Fruit fly (Drosophila melanogaster) whole organism, embryonic: Measurements from ENCODE around the gene peb.

Source experiments
- Abd-B ChIP-seq: fragments of 200-800 bp; sonication (Bioruptor generic); optimal IDR thresholded peaks from 2 replicates; lab custom pipeline; 2018; ENCODE audit warnings: missing biosample characterization, mild to moderate bottlenecking, missing genetic modification characterization, moderate library complexity
- BtbVII ChIP-seq: fragments of 200-800 bp; sonication (Bioruptor generic); optimal IDR thresholded peaks from 3 replicates; lab custom pipeline; 2017; ENCODE audit warnings: missing biosample characterization, mild to moderate bottlenecking, missing genetic modification characterization
- CG10209 ChIP-seq: fragments of 200-800 bp; sonication (Bioruptor generic); optimal IDR thresholded peaks from 3 replicates; lab custom pipeline; 2017; ENCODE audit warnings: missing biosample characterization, mild to moderate bottlenecking, missing genetic modification characterization, missing genetic modification reagents
- CG12236 ChIP-seq: fragments of 200-800 bp; sonication (Bioruptor generic); optimal IDR thresholded peaks from 2 replicates; lab custom pipeline; 2016; ENCODE audit warnings: missing biosample characterization, missing genetic modification characterization
- CG15479 ChIP-seq: fragments of 200-800 bp; sonication (Bioruptor generic); optimal IDR thresholded peaks from 3 replicates; lab custom pipeline; 2019; ENCODE audit warnings: missing biosample characterization, mild to moderate bottlenecking, missing genetic modification characterization, moderate library complexity
- CG17328 ChIP-seq: fragments of 200-800 bp; sonication (Bioruptor generic); IDR thresholded peaks from 2 replicates; pipeline ENCODE4 v1.3.6; 2022; ENCODE audit warnings: missing biosample characterization, missing genetic modification characterization
- CG18599 ChIP-seq: fragments of 200-800 bp; sonication (Bioruptor generic); optimal IDR thresholded peaks from 3 replicates; lab custom pipeline; 2017; ENCODE audit warnings: missing biosample characterization, missing genetic modification characterization, mild to moderate bottlenecking, moderate library complexity, missing genetic modification reagents
- CG2202 ChIP-seq: fragments of 200-800 bp; sonication (Bioruptor generic); optimal IDR thresholded peaks from 2 replicates; lab custom pipeline; 2018; ENCODE audit warnings: missing biosample characterization, mild to moderate bottlenecking, missing genetic modification characterization
- CG3726 ChIP-seq: fragments of 200-800 bp; sonication (Bioruptor generic); IDR thresholded peaks from 3 replicates; pipeline ENCODE4, ENCODE4 v1.3.6; 2022; ENCODE audit warnings: missing biosample characterization, missing genetic modification characterization
- CG42726 ChIP-seq: fragments of 200-800 bp; sonication (Bioruptor generic); IDR thresholded peaks from 2 replicates; pipeline ENCODE4 v1.3.6; 2022; ENCODE audit warnings: missing biosample characterization, missing genetic modification characterization; ENCODE audit not compliant: partially characterized antibody
- CG4424 ChIP-seq: fragments of 200-800 bp; sonication (Bioruptor generic); optimal IDR thresholded peaks from 3 replicates; lab custom pipeline; 2016; ENCODE audit warnings: missing biosample characterization, missing genetic modification characterization
- CG7839 ChIP-seq: fragments of 200-800 bp; sonication (Bioruptor generic); optimal IDR thresholded peaks from 3 replicates; lab custom pipeline; 2018; ENCODE audit warnings: missing biosample characterization, mild to moderate bottlenecking, missing genetic modification characterization, moderate library complexity
- CG8478 ChIP-seq: fragments of >200 bp; optimal IDR thresholded peaks from 2 replicates; lab custom pipeline; 2018
- CG9727 ChIP-seq: fragments of 200-800 bp; sonication (Bioruptor generic); optimal IDR thresholded peaks from 3 replicates; lab custom pipeline; 2017; ENCODE audit warnings: missing biosample characterization, mild to moderate bottlenecking, missing genetic modification characterization
- CG9876 ChIP-seq: fragments of 200-800 bp; sonication (Bioruptor generic); optimal IDR thresholded peaks from 2 replicates; lab custom pipeline; 2016; ENCODE audit warnings: missing biosample characterization, missing genetic modification characterization
- Deaf1 ChIP-seq: fragments of 200-800 bp; optimal IDR thresholded peaks from 3 replicates; lab custom pipeline; 2019; ENCODE audit warnings: missing biosample characterization, mild to moderate bottlenecking, missing genetic modification characterization, moderate library complexity
- Dfd ChIP-seq, 2 experiments: fragments of >200 bp; optimal IDR thresholded peaks; 2 replicates each; lab custom pipeline; 2017; ENCODE audit warnings: missing biosample characterization in 2 of 2, missing genetic modification characterization in 2 of 2
- HHEX ChIP-seq: fragments of 200-800 bp; sonication (Bioruptor generic); optimal IDR thresholded peaks from 3 replicates; lab custom pipeline; 2017; ENCODE audit warnings: missing biosample characterization, mild to moderate bottlenecking, missing genetic modification characterization, missing genetic modification reagents
- HLH3B ChIP-seq: fragments of 200-800 bp; sonication (Bioruptor generic); IDR thresholded peaks from 2 replicates; pipeline ENCODE4 v1.3.6; 2022; ENCODE audit warnings: missing biosample characterization, missing genetic modification characterization
- HLH4C ChIP-seq: fragments of 200-800 bp; sonication (Bioruptor generic); IDR thresholded peaks from 3 replicates; pipeline ENCODE4 v1.3.6; 2022; ENCODE audit warnings: missing biosample characterization, missing genetic modification characterization; ENCODE audit not compliant: partially characterized antibody
- Lhr ChIP-seq: fragments of 200-800 bp; sonication (Bioruptor generic); optimal IDR thresholded peaks from 3 replicates; lab custom pipeline; 2017; ENCODE audit warnings: mild to moderate bottlenecking, missing biosample characterization, missing genetic modification reagents, missing genetic modification characterization
- Sox100B ChIP-seq: fragments of 200-800 bp; sonication (Bioruptor generic); optimal IDR thresholded peaks from 3 replicates; lab custom pipeline; 2018; ENCODE audit warnings: missing biosample characterization, mild to moderate bottlenecking, missing genetic modification characterization
- Vsx1 ChIP-seq: fragments of 200-800 bp; sonication (Bioruptor generic); optimal IDR thresholded peaks from 2 replicates; lab custom pipeline; 2017; ENCODE audit warnings: missing biosample characterization, mild to moderate bottlenecking, missing genetic modification characterization, missing genetic modification reagents
- ash1 ChIP-seq: fragments of 200-800 bp; sonication (Bioruptor generic); optimal IDR thresholded peaks from 2 replicates; lab custom pipeline; 2018; ENCODE audit warnings: missing biosample characterization, mild to moderate bottlenecking, missing genetic modification characterization
- br ChIP-seq: fragments of >200 bp; optimal IDR thresholded peaks from 2 replicates; lab custom pipeline; 2017
- ci ChIP-seq: fragments of 200-800 bp; sonication (Bioruptor generic); IDR thresholded peaks from 3 replicates; pipeline ENCODE4 v1.3.6; 2022; ENCODE audit warnings: missing biosample characterization, missing genetic modification characterization
- croc ChIP-seq: fragments of 200-800 bp; sonication (Bioruptor generic); conservative IDR thresholded peaks from 3 replicates; pipeline ENCODE4 v1.3.6; 2022; ENCODE audit warnings: missing biosample characterization, missing genetic modification characterization
- cwo ChIP-seq: fragments of 200-800 bp; sonication (Bioruptor generic); optimal IDR thresholded peaks from 3 replicates; lab custom pipeline; 2017; ENCODE audit warnings: missing biosample characterization, missing genetic modification characterization, mild to moderate bottlenecking, moderate library complexity, missing genetic modification reagents
- dan ChIP-seq: fragments of 200-800 bp; sonication (Bioruptor generic); IDR thresholded peaks from 2 replicates; pipeline ENCODE4 v1.3.6; 2022; ENCODE audit warnings: missing biosample characterization, missing genetic modification characterization
- dpn ChIP-seq, 2 experiments: fragments of 200-800 bp; sonication (Bioruptor generic); optimal IDR thresholded peaks; 3 replicates each; lab custom pipeline; 2016; ENCODE audit warnings: missing biosample characterization in 2 of 2, missing genetic modification characterization in 2 of 2
- exex ChIP-seq: fragments of 200-800 bp; sonication (Bioruptor generic); optimal IDR thresholded peaks from 4 replicates; lab custom pipeline; 2018; ENCODE audit warnings: missing biosample characterization, mild to moderate bottlenecking, missing genetic modification characterization, moderate library complexity
- fru ChIP-seq: fragments of >200 bp; optimal IDR thresholded peaks from 2 replicates; lab custom pipeline; 2017
- grau ChIP-seq: fragments of 200-800 bp; optimal IDR thresholded peaks from 3 replicates; lab custom pipeline; 2019; ENCODE audit warnings: missing biosample characterization, mild to moderate bottlenecking, missing genetic modification characterization, moderate library complexity
- gsb ChIP-seq: fragments of 200-800 bp; sonication (Bioruptor generic); IDR thresholded peaks from 2 replicates; pipeline ENCODE4 v1.3.6; 2022; ENCODE audit warnings: missing biosample characterization, missing genetic modification characterization
- ind ChIP-seq: fragments of 200-800 bp; sonication (Bioruptor generic); optimal IDR thresholded peaks from 3 replicates; lab custom pipeline; 2016; ENCODE audit warnings: missing biosample characterization, missing genetic modification characterization
- ken ChIP-seq: fragments of 200-800 bp; sonication (Bioruptor generic); IDR thresholded peaks from 3 replicates; pipeline ENCODE4 v1.3.6; 2022; ENCODE audit warnings: missing biosample characterization, missing genetic modification characterization
- klu ChIP-seq: fragments of 200-800 bp; sonication (Bioruptor generic); IDR thresholded peaks from 2 replicates; pipeline ENCODE4 v1.3.6; 2022; ENCODE audit warnings: missing biosample characterization, missing genetic modification characterization
- lola ChIP-seq, 3 experiments: fragments of >200 bp in 2 of 3; fragments of 200-800 bp in 1 of 3; sonication (Bioruptor generic) in 1 of 3; optimal IDR thresholded peaks; 2 replicates each; lab custom pipeline; 2017 to 2019; ENCODE audit warnings: missing biosample characterization in 3 of 3, missing genetic modification characterization in 3 of 3, mild to moderate bottlenecking in 1 of 3, moderate library complexity in 1 of 3
- nerfin-2 ChIP-seq: fragments of 200-800 bp; sonication (Bioruptor generic); IDR thresholded peaks from 2 replicates; pipeline ENCODE4 v1.3.6; 2022; ENCODE audit warnings: missing biosample characterization, missing genetic modification characterization; ENCODE audit not compliant: partially characterized antibody
- nom ChIP-seq: fragments of 200-800 bp; sonication (Bioruptor generic); optimal IDR thresholded peaks from 2 replicates; lab custom pipeline; 2017; ENCODE audit warnings: missing biosample characterization, missing genetic modification characterization, mild to moderate bottlenecking, moderate library complexity, missing genetic modification reagents
- org-1 ChIP-seq: fragments of 200-800 bp; sonication (Bioruptor generic); optimal IDR thresholded peaks from 2 replicates; lab custom pipeline; 2017; ENCODE audit warnings: missing biosample characterization, missing genetic modification characterization
- sens-2 ChIP-seq: fragments of 200-800 bp; sonication (Bioruptor generic); IDR thresholded peaks from 2 replicates; pipeline ENCODE4 v1.3.6; 2022; ENCODE audit warnings: missing biosample characterization, missing genetic modification characterization
- sr ChIP-seq: fragments of 200-800 bp; sonication (Bioruptor generic); IDR thresholded peaks from 3 replicates; pipeline ENCODE4 v1.3.6; 2022; ENCODE audit warnings: missing biosample characterization, missing genetic modification characterization
- tgo ChIP-seq: fragments of 200-800 bp; sonication (Bioruptor generic); IDR thresholded peaks from 3 replicates; pipeline ENCODE4 v1.3.6; 2022; ENCODE audit warnings: missing biosample characterization, missing genetic modification characterization
- unc-4 ChIP-seq: fragments of 200-800 bp; sonication (Bioruptor generic); IDR thresholded peaks from 2 replicates; pipeline ENCODE4 v1.3.6; 2022; ENCODE audit warnings: missing biosample characterization, missing genetic modification characterization; ENCODE audit not compliant: partially characterized antibody
- unpg ChIP-seq: fragments of 200-800 bp; sonication (Bioruptor generic); optimal IDR thresholded peaks from 3 replicates; lab custom pipeline; 2018; ENCODE audit warnings: missing biosample characterization, mild to moderate bottlenecking, missing genetic modification characterization, moderate library complexity
- wor ChIP-seq: fragments of 200-800 bp; sonication (Bioruptor generic); IDR thresholded peaks from 2 replicates; pipeline ENCODE4 v1.3.6; 2022; ENCODE audit warnings: missing biosample characterization, missing genetic modification characterization
- zen2 ChIP-seq: fragments of 200-800 bp; sonication (Bioruptor generic); IDR thresholded peaks from 3 replicates; pipeline ENCODE4 v1.3.6; 2022; ENCODE audit warnings: missing biosample characterization, missing genetic modification characterization; ENCODE audit not compliant: partially characterized antibody

The peb gene

DNA sequence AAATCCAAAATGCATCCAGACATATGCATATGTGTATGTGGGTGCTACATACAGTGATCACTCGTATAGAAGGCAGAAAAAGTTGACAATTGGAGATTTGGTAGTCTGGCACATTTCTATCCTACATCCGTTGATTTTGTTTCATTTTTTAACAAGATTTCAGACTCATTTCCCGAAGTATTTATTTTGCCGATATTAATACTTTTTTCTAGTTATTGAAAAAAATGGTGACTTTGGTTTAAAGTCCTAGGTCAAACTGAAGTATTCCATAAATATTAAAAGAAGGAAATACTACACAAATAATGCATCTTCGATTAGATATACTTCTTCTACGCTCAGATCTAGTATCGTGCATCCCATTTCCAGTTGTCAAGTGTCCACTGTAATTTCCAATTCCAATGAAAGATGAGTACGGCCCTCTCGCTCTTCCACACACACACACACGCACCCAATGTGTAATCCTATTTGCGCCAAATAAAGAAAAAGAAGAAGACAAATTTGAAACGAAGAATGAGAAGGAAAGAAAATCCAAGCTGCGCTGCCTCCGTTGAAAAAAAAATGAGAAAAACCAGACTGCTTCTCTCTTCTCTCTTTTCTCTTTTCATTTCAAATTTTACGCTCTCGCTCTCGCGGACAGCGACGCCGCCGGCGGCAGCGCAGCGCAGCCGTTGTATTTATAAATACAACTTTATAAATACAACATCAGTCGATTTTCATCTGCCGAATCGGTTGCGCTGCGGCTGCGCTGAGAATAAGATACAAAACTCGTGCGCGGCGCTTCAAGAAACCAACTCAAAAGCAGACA, at the start of gene peb (continued):
- TF ChIP-seq Lhr (GFP tag; lab: Kevin White, UChicago) (no peak), wor (GFP tag; lab: Robert Waterston, UW) (0 out of 2 replicates have a peak, but pooled peaks have one; percentile 19), zen2 (peak; percentile 71; the same call in 2 of the 3 replicates), Dfd (GFP tag; optimal IDR thresholded peaks at IDR 0.05; lab: Kevin White, UChicago) (no peak), gsb (no peak), org-1 (GFP tag; lab: Kevin White, UChicago) (peak; percentile 37), CG42726 (GFP tag; lab: Robert Waterston, UW) (0 out of 2 replicates have a peak, but pooled peaks have one; percentile 52), cwo (GFP tag; lab: Kevin White, UChicago) (no peak), CG10209 (GFP tag; lab: Kevin White, UChicago) (peak; percentile 33), CG17328 (0 out of 2 replicates have a peak, but pooled peaks have one; percentile 20), ken (GFP tag; lab: Robert Waterston, UW) (peak; percentile 21; the same call in 1 of the 3 replicates), dpn (GFP tag; optimal IDR thresholded peaks at IDR 0.05; lab: Kevin White, UChicago) (peak; percentile 34 to 56), CG8478 (no peak), tgo (GFP tag; lab: Robert Waterston, UW) (peak; percentile 32; the same call in 1 of the 3 replicates), Abd-B (GFP tag; lab: Kevin White, UChicago) (no peak), ind (GFP tag; lab: Kevin White, UChicago) (peak; percentile 16), BtbVII (no peak), croc (GFP tag; lab: Robert Waterston, UW) (peak; percentile 71), grau (tag; lab: Kevin White, UChicago) (peak; percentile 91), ci (GFP tag; lab: Robert Waterston, UW) (peak; percentile 55; the same call in 2 of the 3 replicates), exex (tag; lab: Kevin White, UChicago) (no peak), nerfin-2 (GFP tag; lab: Robert Waterston, UW) (no peak), Deaf1 (tag; lab: Kevin White, UChicago) (no peak), lola (GFP tag; optimal IDR thresholded peaks at IDR 0.05; lab: Kevin White, UChicago) (peak in 1 of 3 experiments; percentile 83), unc-4 (GFP tag; lab: Robert Waterston, UW) (0 out of 2 replicates have a peak, but pooled peaks have one; percentile 29), Vsx1 (GFP tag; lab: Kevin White, UChicago) (no peak), HLH4C (GFP tag; lab: Robert Waterston, UW) (no peak), CG9876 (GFP tag; lab: Kevin White, UChicago) (no peak), CG2202 (peak; percentile 22), nom (GFP tag; lab: Kevin White, UChicago) (peak; percentile 42), HHEX (GFP tag; lab: Kevin White, UChicago) (no peak), unpg (GFP tag; lab: Kevin White, UChicago) (no peak), Sox100B (peak; percentile 59), sens-2 (no peak), CG9727 (peak; percentile 79), CG7839 (peak; percentile 68), CG15479 (GFP tag; lab: Kevin White, UChicago) (peak; percentile 71), fru (lab: Kevin White, UChicago) (no peak), ash1 (GFP tag; lab: Kevin White, UChicago) (no peak), sr (GFP tag; lab: Robert Waterston, UW) (no peak), HLH3B (GFP tag; lab: Robert Waterston, UW) (peak; percentile 37; the same call in 1 of the 2 replicates), klu (no peak), br (no peak), dan (GFP tag; lab: Robert Waterston, UW) (0 out of 2 replicates have a peak, but pooled peaks have one; percentile 26), CG3726 (GFP tag; lab: Robert Waterston, UW) (no peak), CG4424 (peak; percentile 67), CG12236 (GFP tag; lab: Kevin White, UChicago) (peak; percentile 33), CG18599 (peak; percentile 7)
